Fruit fly (Drosophila melanogaster): ENCODE measurements around the gene Kul.

Kul gene

dm6 chr3R:29745056-29745455 is 19.4 kb downstream of the Kul start, which contains the start of the genes Wdr24 and IntS11 (continued):
- peak; percentile 31; the same call in 1 of the 3 replicates for TF ChIP-seq sr (GFP tag; IDR thresholded peaks at IDR 0.05)
- peak; percentile 72; the same call in 2 of the 3 replicates for TF ChIP-seq CG11695 (GFP tag; IDR thresholded peaks at IDR 0.05)
- TF ChIP-seq CG17328 (GFP tag; IDR thresholded peaks at IDR 0.05), result peak; percentile 75
- peak; percentile 83 for TF ChIP-seq PHDP (tag; optimal IDR thresholded peaks at IDR 0.05)
- peak; percentile 96 for TF ChIP-seq sob (GFP tag; IDR thresholded peaks at IDR 0.05)
- TF ChIP-seq Six4 (GFP tag; optimal IDR thresholded peaks at IDR 0.05), result no peak
- peak; percentile 47 for TF ChIP-seq CG7987 (GFP tag; optimal IDR thresholded peaks at IDR 0.05)
- TF ChIP-seq Atf-2 (GFP tag; optimal IDR thresholded peaks at IDR 0.05), result peak; percentile 47
- peak; percentile 73 for TF ChIP-seq CG7786 (GFP tag; optimal IDR thresholded peaks at IDR 0.05)
- no peak for TF ChIP-seq dan (GFP tag; IDR thresholded peaks at IDR 0.05)
- TF ChIP-seq fru (optimal IDR thresholded peaks at IDR 0.05), result no peak
- peak; percentile 52 for TF ChIP-seq Sry-δ (GFP tag; optimal IDR thresholded peaks at IDR 0.05)
- TF ChIP-seq Poxn (GFP tag; IDR thresholded peaks at IDR 0.05), result peak; percentile 87
- TF ChIP-seq al (GFP tag; IDR thresholded peaks at IDR 0.05), result peak; percentile 95
- peak; percentile 94 for TF ChIP-seq zfh2 (GFP tag; optimal IDR thresholded peaks at IDR 0.05)
- peak; percentile 88 for TF ChIP-seq CG2678 (tag; optimal IDR thresholded peaks at IDR 0.05)
- TF ChIP-seq lmd (GFP tag; IDR thresholded peaks at IDR 0.05), result peak; percentile 94
- peak; percentile 73 for TF ChIP-seq mirr (GFP tag; optimal IDR thresholded peaks at IDR 0.05)
- TF ChIP-seq prd (optimal IDR thresholded peaks at IDR 0.05), result no peak
- TF ChIP-seq prd (GFP tag; IDR thresholded peaks at IDR 0.05), result peak; percentile 96
- no peak for TF ChIP-seq eve (GFP tag; optimal IDR thresholded peaks at IDR 0.05)
- TF ChIP-seq Neu2 (GFP tag; optimal IDR thresholded peaks at IDR 0.05; ENCODE audit: borderline replicate concordance), result no peak
- TF ChIP-seq CG7928 (GFP tag; optimal IDR thresholded peaks at IDR 0.05), result peak; percentile 25
- TF ChIP-seq ERR (GFP tag; optimal IDR thresholded peaks at IDR 0.05), result peak; percentile 15
- peak; percentile 64 for TF ChIP-seq Doc2 (GFP tag; IDR thresholded peaks at IDR 0.05)
- TF ChIP-seq CG3281 (GFP tag; optimal IDR thresholded peaks at IDR 0.05), result peak; percentile 71
- peak; percentile 37 for TF ChIP-seq Atf3 (GFP tag; optimal IDR thresholded peaks at IDR 0.05)
- peak; percentile 75 for TF ChIP-seq fd96Cb (tag; optimal IDR thresholded peaks at IDR 0.05)
- no peak for TF ChIP-seq hb (GFP tag; IDR thresholded peaks at IDR 0.05; ENCODE audit: partially characterized antibody)
- peak; percentile 96 for TF ChIP-seq Med (GFP tag)
- TF ChIP-seq crc (GFP tag; optimal IDR thresholded peaks at IDR 0.05), result no peak
- TF ChIP-seq HLH4C (GFP tag; IDR thresholded peaks at IDR 0.05; ENCODE audit: partially characterized antibody), result no peak
- TF ChIP-seq CG17802 (tag; optimal IDR thresholded peaks at IDR 0.05), result peak; percentile 10
- peak; percentile 74 for TF ChIP-seq E2f2 (GFP tag; IDR thresholded peaks at IDR 0.05)
- peak; percentile 88 for TF ChIP-seq cas (GFP tag; IDR thresholded peaks at IDR 0.05)
- TF ChIP-seq CG12071 (GFP tag; optimal IDR thresholded peaks at IDR 0.05), result peak; percentile 27
- no peak for TF ChIP-seq ATbp (GFP tag; optimal IDR thresholded peaks at IDR 0.05)
- peak in 1 of 3 experiments; percentile 33 for TF ChIP-seq Stat92E (GFP tag; optimal IDR thresholded peaks at IDR 0.05)
- no peak for TF ChIP-seq yki (optimal IDR thresholded peaks at IDR 0.05)
- TF ChIP-seq CG12219 (GFP tag; optimal IDR thresholded peaks at IDR 0.05), result no peak
- no peak for TF ChIP-seq CG6813 (GFP tag; optimal IDR thresholded peaks at IDR 0.05)
- TF ChIP-seq eyg (GFP tag; optimal IDR thresholded peaks at IDR 0.05), result no peak
- TF ChIP-seq Lhr (GFP tag; optimal IDR thresholded peaks at IDR 0.05), result no peak
- peak; percentile 94 for TF ChIP-seq GATAe (GFP tag; conservative IDR thresholded peaks at IDR 0.05)
- TF ChIP-seq Jarid2 (GFP tag; optimal IDR thresholded peaks at IDR 0.05), result no peak
- TF ChIP-seq CG15696 (tag; optimal IDR thresholded peaks at IDR 0.05), result peak; percentile 60
- TF ChIP-seq CG10366 (GFP tag; IDR thresholded peaks at IDR 0.05), result peak; percentile 94
- peak; percentile 91 for TF ChIP-seq CG7839 (tag; optimal IDR thresholded peaks at IDR 0.05)
- peak; percentile 82 for TF ChIP-seq NfI (GFP tag; optimal IDR thresholded peaks at IDR 0.05)
- TF ChIP-seq Dek (tag; optimal IDR thresholded peaks at IDR 0.05), result peak; percentile 90
- peak; percentile 42; the same call in 1 of the 3 replicates for TF ChIP-seq gce (GFP tag; IDR thresholded peaks at IDR 0.05)
- TF ChIP-seq dmrt11E (tag; optimal IDR thresholded peaks at IDR 0.05), result peak; percentile 43

Measured in whole organism, embryonic.